Worm (Caenorhabditis elegans) whole organism, L4/young adult: ENCODE measurements around the gene catp-8.

Experiments
- dao-5 ChIP-seq: sonication (generic microtip); optimal IDR thresholded peaks from 2 replicates; lab custom pipeline; 2016; ENCODE audit warnings: missing genotype, missing genetic modification characterization, moderate library complexity, missing compliant biosample characterization
- him-1 ChIP-seq: sonication (generic microtip); optimal IDR thresholded peaks from 2 replicates; lab custom pipeline; 2016; ENCODE audit warnings: missing genotype, missing genetic modification reagents, missing genetic modification characterization, missing compliant biosample characterization

DNA sequence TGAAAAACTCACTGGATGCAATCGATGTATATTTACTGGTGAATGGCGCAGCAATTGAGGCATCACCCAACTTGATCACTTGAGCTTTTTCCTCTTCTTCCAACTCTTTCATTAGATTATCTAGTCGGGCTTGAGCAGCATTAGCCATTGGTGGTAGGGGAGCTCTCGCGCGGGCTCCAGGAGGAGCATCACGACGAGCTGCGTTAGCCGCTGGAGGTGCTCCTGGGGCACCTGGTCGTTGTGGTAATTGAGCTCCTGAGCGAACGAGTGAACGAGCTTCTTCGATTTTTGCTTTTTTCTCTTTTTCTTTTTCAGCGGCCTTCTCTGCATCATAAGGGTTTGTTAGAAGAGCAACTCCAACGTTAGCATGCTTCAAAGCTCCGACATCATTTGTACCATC is 4.0 kb downstream of the catp-8 start:
- no peak for TF ChIP-seq dao-5 (tag; lab: Kevin White, UChicago)
- no peak for TF ChIP-seq him-1 (tag; lab: Kevin White, UChicago)
